Fruit fly (Drosophila melanogaster): ENCODE measurements around the gene CG42748.

DNA sequence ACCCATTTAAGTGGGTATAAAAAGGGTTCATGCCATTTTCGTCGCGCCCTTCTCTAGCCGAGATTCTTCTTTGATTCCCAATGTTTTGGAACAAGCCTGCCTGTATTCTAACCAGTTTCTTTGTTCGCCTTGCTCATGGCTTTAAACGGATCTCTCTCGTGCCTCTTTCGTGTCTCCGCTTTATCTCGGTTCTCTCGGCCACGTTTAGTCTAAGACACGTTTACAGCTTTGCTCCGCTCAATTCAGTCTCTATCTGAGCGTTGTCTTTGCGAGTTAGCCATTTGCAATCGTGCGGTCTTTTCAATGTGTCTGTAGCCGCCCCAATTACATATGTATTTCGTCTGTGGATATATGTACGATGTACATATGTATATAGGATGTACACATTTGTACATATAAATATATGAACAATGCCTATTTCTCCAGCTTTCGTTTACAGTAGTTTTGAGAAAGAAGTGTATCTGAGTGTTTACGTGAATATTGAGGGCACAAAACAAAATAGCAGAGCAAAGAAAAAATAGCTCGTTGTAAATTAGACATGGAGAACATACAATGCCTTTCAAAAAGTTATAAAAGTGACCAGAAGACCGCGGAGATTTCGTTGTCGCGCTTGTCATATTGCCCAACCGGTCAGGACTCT, 3.2 kb downstream of the CG42748 start:
- no peak for TF ChIP-seq CG8478 (optimal IDR thresholded peaks at IDR 0.05)
- TF ChIP-seq CTCF (optimal IDR thresholded peaks at IDR 0.05) = no peak
